Worm (Caenorhabditis elegans): ENCODE measurements around the gene B0304.2.

Gene B0304.2

ce11 chrII:4562503-4563000, 39.1 kb downstream of the B0304.2 start, which contains the start of gene dao-2:
Gene dao-2, plus strand, starts transcription at chrII:4562950.
- TF ChIP-seq snpc-4 (tag; optimal IDR thresholded peaks at IDR 0.05) (no peak), egl-27 (tag; optimal IDR thresholded peaks at IDR 0.05) (no peak), sup-37 (GFP tag; optimal IDR thresholded peaks at IDR 0.05) (no peak), unc-130 (tag; optimal IDR thresholded peaks at IDR 0.05) (no peak), efl-1 (optimal IDR thresholded peaks at IDR 0.05) (no peak), efl-1 (GFP tag; optimal IDR thresholded peaks at IDR 0.05 in 1 of 2) (peak in 1 of 2 experiments; percentile 59), nhr-85 (tag) (no peak), aly-2 (tag; optimal IDR thresholded peaks at IDR 0.05) (no peak), ceh-88 (GFP tag; IDR thresholded peaks at IDR 0.05) (no peak), blmp-1 (tag; optimal IDR thresholded peaks at IDR 0.05) (peak; percentile 68), lin-15B (tag; optimal IDR thresholded peaks at IDR 0.05) (no peak), C34B4.2 (tag; optimal IDR thresholded peaks at IDR 0.05) (no peak), lin-39 (tag; optimal IDR thresholded peaks at IDR 0.05) (no peak), nhr-19 (GFP tag; conservative IDR thresholded peaks at IDR 0.05) (no peak), grh-1 (GFP tag; IDR thresholded peaks at IDR 0.05) (no peak), elt-2 (tag; optimal IDR thresholded peaks at IDR 0.05) (no peak), unc-30 (tag; optimal IDR thresholded peaks at IDR 0.05) (no peak), F16B12.6 (tag; optimal IDR thresholded peaks at IDR 0.05) (no peak), nhr-47 (tag; optimal IDR thresholded peaks at IDR 0.05) (no peak), ztf-11 (tag; optimal IDR thresholded peaks at IDR 0.05) (no peak), elt-3 (tag; optimal IDR thresholded peaks at IDR 0.05) (peak in 2 of 6 experiments; percentile 50 to 60), C16A3.4 (tag; optimal IDR thresholded peaks at IDR 0.05) (no peak), irx-1 (tag; optimal IDR thresholded peaks at IDR 0.05) (no peak), nhr-28 (tag; optimal IDR thresholded peaks at IDR 0.05) (no peak), aha-1 (tag; optimal IDR thresholded peaks at IDR 0.05) (no peak)

DNA sequence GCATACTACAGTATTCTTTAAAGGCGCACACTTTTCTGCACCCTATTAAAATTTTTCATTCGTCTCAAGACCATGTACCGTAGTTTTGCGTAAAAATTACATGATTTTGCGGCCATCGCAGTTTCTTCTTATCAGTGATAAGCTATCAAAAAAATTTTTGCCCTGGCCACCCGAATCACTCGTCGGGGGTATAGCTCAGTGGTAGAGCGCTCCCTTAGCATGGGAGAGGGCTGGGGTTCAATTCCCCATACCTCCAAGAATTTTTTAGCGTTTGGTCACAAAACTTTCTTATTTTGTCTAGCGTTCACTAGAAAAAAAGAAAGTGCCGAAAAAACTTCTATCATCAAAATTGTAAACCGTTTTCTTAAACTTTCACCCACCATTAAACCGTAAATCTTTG, 41.8 kb downstream of the B0304.2 start:
- TF ChIP-seq vab-15 (tag; optimal IDR thresholded peaks at IDR 0.05), result no peak
- peak; percentile 39 for TF ChIP-seq elt-2 (tag; optimal IDR thresholded peaks at IDR 0.05)

- no peak for TF ChIP-seq nhr-47 (tag; optimal IDR thresholded peaks at IDR 0.05)
- TF ChIP-seq alr-1 (tag; optimal IDR thresholded peaks at IDR 0.05; ENCODE audit: borderline replicate concordance), result no peak
- TF ChIP-seq nhr-237 (tag; optimal IDR thresholded peaks at IDR 0.05), result no peak
- TF ChIP-seq mdl-1 (tag; optimal IDR thresholded peaks at IDR 0.05), result no peak
- TF ChIP-seq ceh-63 (GFP tag; optimal IDR thresholded peaks at IDR 0.05), result no peak
Measured at ce11 chrII:4566237-4566636, 42.8 kb downstream of the B0304.2 start.

ce11 chrII:4571112-4571511, 47.7 kb downstream of the B0304.2 start:
- TF ChIP-seq lin-14 (GFP tag; optimal IDR thresholded peaks at IDR 0.05) (peak; percentile 9), blmp-1 (tag; optimal IDR thresholded peaks at IDR 0.05) (peak; percentile 5), dpl-1 (GFP tag; optimal IDR thresholded peaks at IDR 0.05) (no peak), rnt-1 (tag; optimal IDR thresholded peaks at IDR 0.05) (peak; percentile 20), efl-1 (optimal IDR thresholded peaks at IDR 0.05) (no peak), efl-1 (GFP tag; optimal IDR thresholded peaks at IDR 0.05 in 1 of 2) (peak in 1 of 2 experiments; percentile 63), lin-15B (tag; optimal IDR thresholded peaks at IDR 0.05) (no peak)

- TF ChIP-seq efl-1 (optimal IDR thresholded peaks at IDR 0.05), result no peak
- TF ChIP-seq efl-1 (GFP tag; optimal IDR thresholded peaks at IDR 0.05 in 1 of 2), result peak in 1 of 2 experiments; percentile 70
- no peak for TF ChIP-seq blmp-1 (tag; optimal IDR thresholded peaks at IDR 0.05)
- no peak for TF ChIP-seq nhr-237 (tag; optimal IDR thresholded peaks at IDR 0.05)
- TF ChIP-seq zag-1 (tag; optimal IDR thresholded peaks at IDR 0.05), result no peak
- no peak for TF ChIP-seq dsc-1 (tag; optimal IDR thresholded peaks at IDR 0.05)
- no peak for TF ChIP-seq unc-30 (tag; optimal IDR thresholded peaks at IDR 0.05)
Measured at ce11 chrII:4571868-4572267, 48.4 kb downstream of the B0304.2 start, which contains the start of gene vab-1. Gene vab-1, plus strand, starts transcription at chrII:4572000.

Data from whole organism, L1 larva.